Fruit fly (Drosophila melanogaster) whole organism, embryonic: ENCODE data around the gene Gr97a.

Experiments used
- Atf6 ChIP-seq: fragments of 200-800 bp; sonication (Bioruptor generic); IDR thresholded peaks from 2 replicates; pipeline ENCODE4 v1.3.6; 2022; ENCODE audit warnings: missing biosample characterization, missing genetic modification characterization
- Blimp-1 ChIP-seq: fragments of 200-800 bp; sonication (Bioruptor generic); optimal IDR thresholded peaks from 3 replicates; lab custom pipeline; 2018; ENCODE audit warnings: missing biosample characterization, missing genetic modification characterization, mild to moderate bottlenecking, moderate library complexity, missing genetic modification reagents
- C15 ChIP-seq: fragments of 200-800 bp; sonication (Bioruptor generic); IDR thresholded peaks from 3 replicates; pipeline ENCODE4 v1.3.6; 2022; ENCODE audit warnings: missing biosample characterization, missing genetic modification characterization
- CG11093 ChIP-seq: fragments of 200-800 bp; sonication (Bioruptor generic); IDR thresholded peaks from 3 replicates; pipeline ENCODE4 v1.3.6; 2022; ENCODE audit warnings: missing biosample characterization, missing genetic modification characterization
- CG12236 ChIP-seq: fragments of 200-800 bp; sonication (Bioruptor generic); optimal IDR thresholded peaks from 2 replicates; lab custom pipeline; 2016; ENCODE audit warnings: missing biosample characterization, missing genetic modification characterization
- CG14050 ChIP-seq: fragments of 200-800 bp; sonication (Bioruptor generic); IDR thresholded peaks from 3 replicates; pipeline ENCODE4 v1.3.6; 2022; ENCODE audit warnings: missing biosample characterization, missing genetic modification characterization
- CG14441 ChIP-seq: fragments of 200-800 bp; sonication (Bioruptor generic); IDR thresholded peaks from 2 replicates; pipeline ENCODE4 v1.3.6; 2022; ENCODE audit warnings: missing biosample characterization, missing genetic modification characterization
- CG14860 ChIP-seq: fragments of 200-800 bp; sonication (Bioruptor generic); IDR thresholded peaks from 3 replicates; pipeline ENCODE4 v1.3.6; 2022; ENCODE audit warnings: missing biosample characterization, missing genetic modification characterization; ENCODE audit not compliant: partially characterized antibody
- CG14965 ChIP-seq: fragments of 200-800 bp; sonication (Bioruptor generic); optimal IDR thresholded peaks from 2 replicates; lab custom pipeline; 2016; ENCODE audit warnings: missing biosample characterization, missing genetic modification characterization, borderline replicate concordance
- CG1647 ChIP-seq: fragments of 200-800 bp; sonication (Bioruptor generic); optimal IDR thresholded peaks from 3 replicates; lab custom pipeline; 2016; ENCODE audit warnings: missing biosample characterization, missing genetic modification characterization
- CG17186 ChIP-seq: fragments of 200-800 bp; sonication (Bioruptor generic); optimal IDR thresholded peaks from 3 replicates; lab custom pipeline; 2017; ENCODE audit warnings: missing biosample characterization, missing genetic modification reagents, missing genetic modification characterization
- CG17912 ChIP-seq: fragments of 200-800 bp; sonication (Bioruptor generic); optimal IDR thresholded peaks from 2 replicates; lab custom pipeline; 2018; ENCODE audit warnings: missing biosample characterization, mild to moderate bottlenecking, missing genetic modification characterization
- CG2678 ChIP-seq: fragments of 200-800 bp; sonication (Bioruptor generic); optimal IDR thresholded peaks from 3 replicates; lab custom pipeline; 2019; ENCODE audit warnings: missing biosample characterization, mild to moderate bottlenecking, missing genetic modification characterization, moderate library complexity
- CG3995 ChIP-seq: fragments of 200-800 bp; sonication (Bioruptor generic); optimal IDR thresholded peaks from 3 replicates; lab custom pipeline; 2016; ENCODE audit warnings: missing biosample characterization, missing genetic modification characterization
- CG4617 ChIP-seq: fragments of 200-800 bp; sonication (Bioruptor generic); optimal IDR thresholded peaks from 3 replicates; lab custom pipeline; 2016; ENCODE audit warnings: missing biosample characterization, missing genetic modification characterization, borderline replicate concordance
- CG7963 ChIP-seq: fragments of 200-800 bp; sonication (Bioruptor generic); IDR thresholded peaks from 3 replicates; pipeline ENCODE4 v1.3.6; 2022; ENCODE audit warnings: missing biosample characterization, missing genetic modification characterization; ENCODE audit not compliant: partially characterized antibody
- Dbx ChIP-seq: fragments of 200-800 bp; sonication (Bioruptor generic); IDR thresholded peaks from 3 replicates; pipeline ENCODE4 v1.3.6; 2022; ENCODE audit warnings: missing biosample characterization, missing genetic modification characterization
- Eip74EF ChIP-seq, 2 experiments: fragments of 200-800 bp in 1 of 2; fragments of >200 bp in 1 of 2; sonication (Bioruptor generic) in 1 of 2; optimal IDR thresholded peaks; 2 replicates each; lab custom pipeline; 2017 to 2019; ENCODE audit warnings: missing biosample characterization in 2 of 2, missing genetic modification characterization in 2 of 2, mild to moderate bottlenecking in 1 of 2, moderate library complexity in 1 of 2
- GATAe ChIP-seq: fragments of 200-800 bp; sonication (Bioruptor generic); conservative IDR thresholded peaks from 2 replicates; pipeline ENCODE4 v1.3.6; 2022; ENCODE audit warnings: missing biosample characterization, missing genetic modification characterization
- Hey ChIP-seq: fragments of 200-800 bp; sonication (Bioruptor generic); optimal IDR thresholded peaks from 3 replicates; lab custom pipeline; 2018; ENCODE audit warnings: missing biosample characterization, mild to moderate bottlenecking, missing genetic modification characterization
- Kr ChIP-seq: fragments of 200-800 bp; sonication (Bioruptor generic); optimal IDR thresholded peaks from 2 replicates; lab custom pipeline; 2017; ENCODE audit warnings: missing biosample characterization, mild to moderate bottlenecking, missing genetic modification characterization
- MTF-1 ChIP-seq: fragments of 200-800 bp; sonication (Bioruptor generic); optimal IDR thresholded peaks from 2 replicates; lab custom pipeline; 2018; ENCODE audit warnings: missing biosample characterization, mild to moderate bottlenecking, missing genetic modification characterization, borderline replicate concordance
- Sox100B ChIP-seq: fragments of 200-800 bp; sonication (Bioruptor generic); optimal IDR thresholded peaks from 3 replicates; lab custom pipeline; 2018; ENCODE audit warnings: missing biosample characterization, mild to moderate bottlenecking, missing genetic modification characterization
- al ChIP-seq: fragments of 200-800 bp; sonication (Bioruptor generic); IDR thresholded peaks from 2 replicates; pipeline ENCODE4 v1.3.6; 2022; ENCODE audit warnings: missing biosample characterization, missing genetic modification characterization
- bowl ChIP-seq: fragments of 200-800 bp; sonication (Bioruptor generic); IDR thresholded peaks from 2 replicates; pipeline ENCODE4 v1.3.6; 2022; ENCODE audit warnings: missing biosample characterization, missing genetic modification characterization
- cg ChIP-seq: fragments of 200-800 bp; sonication (Bioruptor generic); optimal IDR thresholded peaks from 3 replicates; lab custom pipeline; 2019; ENCODE audit warnings: missing biosample characterization, mild to moderate bottlenecking, missing genetic modification characterization, moderate library complexity
- crol ChIP-seq: fragments of 200-800 bp; sonication (Bioruptor generic); IDR thresholded peaks from 2 replicates; pipeline ENCODE4 v1.3.6; 2022; ENCODE audit warnings: missing biosample characterization, missing genetic modification characterization
- cwo ChIP-seq: fragments of 200-800 bp; sonication (Bioruptor generic); optimal IDR thresholded peaks from 3 replicates; lab custom pipeline; 2017; ENCODE audit warnings: missing biosample characterization, missing genetic modification characterization, mild to moderate bottlenecking, moderate library complexity, missing genetic modification reagents
- dpn ChIP-seq, 2 experiments: fragments of 200-800 bp; sonication (Bioruptor generic); optimal IDR thresholded peaks; 3 replicates each; lab custom pipeline; 2016; ENCODE audit warnings: missing biosample characterization in 2 of 2, missing genetic modification characterization in 2 of 2
- en ChIP-seq: fragments of 200-800 bp; sonication (Bioruptor generic); optimal IDR thresholded peaks from 2 replicates; lab custom pipeline; 2016; ENCODE audit warnings: missing biosample characterization, missing genetic modification characterization
- exex ChIP-seq: fragments of 200-800 bp; sonication (Bioruptor generic); optimal IDR thresholded peaks from 4 replicates; lab custom pipeline; 2018; ENCODE audit warnings: missing biosample characterization, mild to moderate bottlenecking, missing genetic modification characterization, moderate library complexity
- fd96Cb ChIP-seq: fragments of 200-800 bp; sonication (Bioruptor generic); optimal IDR thresholded peaks from 2 replicates; lab custom pipeline; 2018; ENCODE audit warnings: missing biosample characterization, mild to moderate bottlenecking, missing genetic modification characterization, moderate library complexity
- grn ChIP-seq: fragments of 200-800 bp; sonication (Bioruptor generic); optimal IDR thresholded peaks from 3 replicates; lab custom pipeline; 2017; ENCODE audit warnings: missing biosample characterization, missing genetic modification characterization
- gsb-n ChIP-seq: fragments of 200-800 bp; sonication (Bioruptor generic); optimal IDR thresholded peaks from 3 replicates; lab custom pipeline; 2018; ENCODE audit warnings: missing biosample characterization, mild to moderate bottlenecking, missing genetic modification characterization
- knrl ChIP-seq: fragments of 200-800 bp; sonication (Bioruptor generic); IDR thresholded peaks from 3 replicates; pipeline ENCODE4 v1.3.6; 2022; ENCODE audit warnings: missing biosample characterization, missing genetic modification characterization; ENCODE audit not compliant: partially characterized antibody
- maf-S ChIP-seq: fragments of 200-800 bp; sonication (Bioruptor generic); optimal IDR thresholded peaks from 2 replicates; lab custom pipeline; 2016; ENCODE audit warnings: missing biosample characterization, missing genetic modification characterization
- pum ChIP-seq: fragments of 200-800 bp; sonication (Bioruptor generic); optimal IDR thresholded peaks from 2 replicates; lab custom pipeline; 2016; ENCODE audit warnings: missing biosample characterization, missing genetic modification characterization
- row ChIP-seq: fragments of 200-800 bp; sonication (Bioruptor generic); IDR thresholded peaks from 3 replicates; pipeline ENCODE4 v1.3.6; 2022; ENCODE audit warnings: missing biosample characterization, missing genetic modification characterization
- sens ChIP-seq: fragments of 200-800 bp; sonication (Bioruptor generic); peaks from one replicate; lab custom pipeline; 2016; ENCODE audit warnings: missing biosample characterization, missing genetic modification characterization
- tio ChIP-seq: fragments of 200-800 bp; sonication (Bioruptor generic); optimal IDR thresholded peaks from 2 replicates; lab custom pipeline; 2017; ENCODE audit warnings: missing biosample characterization, missing genetic modification characterization, inconsistent platforms
- zf30C ChIP-seq: fragments of 200-800 bp; sonication (Bioruptor generic); optimal IDR thresholded peaks from 3 replicates; lab custom pipeline; 2018; ENCODE audit warnings: missing biosample characterization, mild to moderate bottlenecking, missing genetic modification characterization
- zfh1 ChIP-seq: fragments of 200-800 bp; sonication (Bioruptor generic); IDR thresholded peaks from 3 replicates; pipeline ENCODE4 v1.3.6; 2022; ENCODE audit warnings: missing biosample characterization, missing genetic modification characterization

The Gr97a gene

DNA sequence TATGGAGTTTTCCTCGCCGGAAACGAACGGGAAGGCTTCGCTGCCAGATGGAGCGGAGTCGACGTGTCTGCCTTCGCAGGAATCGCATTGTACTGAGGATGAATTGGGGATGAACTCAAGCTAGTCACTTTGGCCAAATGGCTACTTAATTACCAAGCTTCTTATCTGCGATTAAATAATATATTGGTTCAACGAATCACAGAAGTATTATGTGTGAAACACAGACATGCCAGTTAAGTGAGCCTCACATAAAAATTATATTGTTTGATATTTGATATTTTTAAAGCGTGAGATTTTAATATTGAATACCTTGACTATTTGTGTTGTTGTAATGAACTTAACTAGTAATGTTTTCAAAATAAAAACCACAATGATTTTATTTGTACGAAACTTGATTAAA, at the start of gene Gr97a:
Gene Gr97a, minus strand, starts transcription at position 101 of the 400 bp plus-strand sequence.
- TF ChIP-seq zfh1 (GFP tag; lab: Robert Waterston, UW) (0 out of 3 replicates have a peak, but pooled peaks have one; percentile 4), CG14441 (GFP tag; lab: Robert Waterston, UW) (0 out of 2 replicates have a peak, but pooled peaks have one; percentile 11), CG3995 (GFP tag; lab: Kevin White, UChicago) (peak; percentile 50), bowl (GFP tag; lab: Robert Waterston, UW) (no peak), row (GFP tag; lab: Robert Waterston, UW) (no peak)

DNA sequence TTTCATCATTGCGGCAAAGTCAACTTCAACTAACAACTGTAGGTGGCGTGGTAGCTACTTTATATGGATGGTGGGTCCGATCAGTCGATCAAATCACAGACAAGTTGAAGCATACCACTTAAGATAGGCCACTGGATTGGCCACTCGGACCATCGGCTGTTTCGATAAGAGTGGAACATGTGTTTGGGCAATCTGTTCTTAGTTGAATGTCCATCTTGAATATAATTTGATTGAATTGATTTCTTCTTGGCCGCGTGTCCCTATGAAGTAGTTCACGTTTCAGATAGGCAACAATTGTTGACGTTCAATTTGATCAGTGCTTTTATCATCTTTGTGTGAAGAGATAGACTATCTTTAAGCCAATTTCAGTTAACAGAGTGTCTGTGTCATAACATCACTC, 40.7 kb upstream of the Gr97a start, which contains the start of gene CG6295:
Gene CG6295, minus strand, starts transcription at position 34 of the 400 bp plus-strand sequence.
- peak; percentile 74 for TF ChIP-seq Hey
- TF ChIP-seq zf30C (GFP tag; lab: Kevin White, UChicago) = no peak
- peak; percentile 69 for TF ChIP-seq cwo (GFP tag; lab: Kevin White, UChicago)
- no peak for TF ChIP-seq MTF-1
- peak; percentile 24 for TF ChIP-seq grn (GFP tag; lab: Kevin White, UChicago)
- TF ChIP-seq fd96Cb = no peak
- TF ChIP-seq exex (tag; lab: Kevin White, UChicago) = peak; percentile 47
- TF ChIP-seq CG4617 (GFP tag; lab: Kevin White, UChicago) = no peak
- no peak for TF ChIP-seq CG12236

DNA sequence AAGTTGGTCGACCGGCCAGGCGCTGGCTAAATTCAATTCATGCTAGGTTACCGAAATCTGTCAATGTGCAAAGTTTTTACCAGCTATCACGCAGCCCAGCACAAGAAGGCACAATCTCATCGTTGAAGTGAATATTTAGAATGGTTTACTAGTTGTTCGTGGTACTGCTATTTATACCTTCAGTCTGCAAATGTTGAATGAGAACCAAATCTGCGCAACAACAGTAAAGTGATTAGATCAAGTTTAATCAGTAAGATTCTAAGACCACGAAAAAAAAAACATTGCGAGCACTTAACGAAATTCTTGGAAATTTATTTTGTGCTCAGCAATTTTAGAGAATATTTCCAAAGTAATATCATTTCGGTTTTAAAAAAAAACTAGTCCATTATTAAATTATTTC, 39.1 kb upstream of the Gr97a start, which contains the start of gene CG6296:
Gene CG6296, minus strand, starts transcription at position 132 of the 400 bp plus-strand sequence.
- TF ChIP-seq Atf6 = no peak
- peak; percentile 52 for TF ChIP-seq GATAe
- no peak for TF ChIP-seq tio (GFP tag; lab: Kevin White, UChicago)
- peak; percentile 64 for TF ChIP-seq exex (tag; lab: Kevin White, UChicago)

DNA sequence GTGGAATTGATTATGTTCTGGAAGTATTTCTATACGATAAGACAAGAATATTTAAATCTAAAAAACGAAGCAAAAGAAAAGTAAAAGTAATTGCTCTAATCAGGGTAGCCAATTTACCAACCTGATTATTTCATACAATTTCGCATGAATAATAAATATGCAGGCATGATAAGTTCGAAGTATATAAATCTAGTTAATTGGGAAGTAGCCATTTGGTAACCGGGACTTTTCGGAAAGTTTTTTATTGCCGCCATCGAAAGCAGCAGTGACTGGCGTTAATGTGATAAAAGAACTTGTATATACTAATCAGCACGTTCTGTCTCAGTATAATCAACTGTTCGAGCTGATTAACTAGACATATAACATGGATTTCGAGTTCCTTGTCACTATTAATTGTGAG, 36.5 kb upstream of the Gr97a start:
- peak; percentile 91 for TF ChIP-seq exex (tag; lab: Kevin White, UChicago)
- TF ChIP-seq cg = no peak
- TF ChIP-seq, all 482 proteins: peak for 1

DNA sequence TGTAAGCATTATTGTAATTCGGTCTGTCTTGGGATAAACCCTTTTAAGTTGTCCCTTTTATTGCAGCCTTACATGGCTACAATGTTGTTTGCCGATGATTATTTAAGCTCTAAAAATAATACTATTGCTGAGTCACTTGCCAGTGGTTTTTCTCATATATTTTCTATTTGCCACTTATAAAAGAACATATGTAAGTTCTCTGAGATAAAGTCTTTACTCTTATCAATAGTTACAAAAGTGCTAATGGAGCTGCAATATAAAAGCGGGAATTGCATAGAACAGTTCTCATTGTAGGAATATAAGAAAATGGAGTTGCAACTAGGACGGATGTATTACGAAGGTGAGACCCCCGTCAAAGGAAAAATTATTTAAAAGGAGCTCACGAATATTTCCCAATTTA, 33.2 kb upstream of the Gr97a start, which contains the start of gene CG31077:
Gene CG31077, plus strand, starts transcription at position 301 of the 400 bp plus-strand sequence.
- TF ChIP-seq knrl (GFP tag; lab: Robert Waterston, UW) (no peak), dpn (GFP tag; optimal IDR thresholded peaks at IDR 0.05; lab: Kevin White, UChicago) (no peak), Dbx (no peak), maf-S (GFP tag; lab: Kevin White, UChicago) (no peak), CG11093 (GFP tag; lab: Robert Waterston, UW) (no peak)

DNA sequence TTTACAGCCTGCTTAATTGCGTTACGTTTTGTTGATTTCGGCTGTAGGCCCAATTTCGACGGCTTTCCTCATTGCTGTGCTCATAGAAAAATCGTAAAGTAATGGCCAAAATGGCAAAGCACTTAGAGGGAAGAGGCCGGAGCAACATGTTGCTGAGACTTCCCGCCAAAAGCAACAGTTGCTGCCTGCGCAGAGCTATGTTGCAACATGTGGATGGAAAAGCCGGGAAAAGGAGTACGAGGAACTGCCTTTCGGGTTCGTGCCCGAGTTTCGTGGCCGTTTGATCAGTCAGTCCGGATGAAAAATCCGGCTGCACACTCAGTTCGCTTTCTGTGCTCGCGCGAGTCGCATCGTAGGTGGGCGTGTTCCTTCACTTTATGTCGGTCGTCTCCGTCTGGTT, 30.4 kb upstream of the Gr97a start, which contains the start of gene RYa-R:
Gene RYa-R, plus strand, starts transcription at position 339 of the 400 bp plus-strand sequence.
- TF ChIP-seq Eip74EF (GFP tag; optimal IDR thresholded peaks at IDR 0.05; lab: Kevin White, UChicago) = no peak
- no peak for TF ChIP-seq gsb-n (tag; lab: Kevin White, UChicago)
- no peak for TF ChIP-seq crol (GFP tag; lab: Robert Waterston, UW)
- TF ChIP-seq CG14050 (GFP tag; lab: Robert Waterston, UW) = no peak
- TF ChIP-seq CG14965 = no peak
- TF ChIP-seq CG14860 (GFP tag; lab: Robert Waterston, UW) = no peak
- TF ChIP-seq Blimp-1 (GFP tag; lab: Kevin White, UChicago) = no peak
- TF ChIP-seq al = no peak
- no peak for TF ChIP-seq CG17186 (GFP tag; lab: Kevin White, UChicago)
- no peak for TF ChIP-seq en (GFP tag; lab: Kevin White, UChicago)
- no peak for TF ChIP-seq CG7963 (GFP tag; lab: Robert Waterston, UW)
- no peak for TF ChIP-seq CG1647
- TF ChIP-seq pum (GFP tag; lab: Kevin White, UChicago) = no peak
- TF ChIP-seq CG2678 (tag; lab: Kevin White, UChicago) = no peak
- TF ChIP-seq Hey = no peak
- TF ChIP-seq CG17912 (GFP tag; lab: Kevin White, UChicago) = no peak
- no peak for TF ChIP-seq C15
- TF ChIP-seq Sox100B (GFP tag; lab: Kevin White, UChicago) = no peak
- TF ChIP-seq Kr (GFP tag; lab: Kevin White, UChicago) = no peak
- no peak for TF ChIP-seq sens (GFP tag; lab: Kevin White, UChicago)
